Fruit fly (Drosophila melanogaster) whole organism, embryonic: ENCODE results near the gene Svil.

Source experiments
- CG34422 ChIP-seq: fragments of 200-800 bp; sonication (Bioruptor generic); IDR thresholded peaks from 3 replicates; pipeline ENCODE4 v1.3.6; 2022; ENCODE audit warnings: missing biosample characterization, missing genetic modification characterization
- lilli ChIP-seq: fragments of 200-800 bp; sonication (Bioruptor generic); optimal IDR thresholded peaks from 3 replicates; lab custom pipeline; 2016; ENCODE audit warnings: missing biosample characterization, missing genetic modification characterization
- odd ChIP-seq: fragments of 200-800 bp; sonication (Bioruptor generic); optimal IDR thresholded peaks from 2 replicates; lab custom pipeline; 2017; ENCODE audit warnings: missing biosample characterization, mild to moderate bottlenecking, missing genetic modification characterization

DNA sequence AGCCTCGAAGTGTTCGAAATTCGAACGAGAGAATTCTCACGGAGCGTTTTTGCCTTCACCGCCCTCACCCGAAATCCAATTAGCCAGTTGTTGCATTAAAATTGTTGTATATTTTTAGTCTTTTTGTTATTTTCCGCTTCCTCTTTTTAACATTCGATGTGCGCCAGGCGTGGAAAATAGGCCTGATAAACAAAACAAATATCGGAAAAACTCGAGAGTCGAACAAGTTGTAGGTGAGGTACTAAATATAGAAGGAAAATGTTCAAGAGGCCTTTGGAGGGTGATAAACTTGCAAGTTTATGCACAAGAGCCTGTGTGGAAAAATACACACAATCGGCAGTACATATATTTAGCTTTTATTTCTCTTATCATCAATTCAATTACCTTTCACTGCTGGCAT, 81.3 kb downstream of the Svil start:
- TF ChIP-seq odd (GFP tag; lab: Kevin White, UChicago), result no peak
- TF ChIP-seq CG34422 (GFP tag; lab: Robert Waterston, UW), result no peak
- no peak for TF ChIP-seq lilli
